Fruit fly (Drosophila melanogaster): ENCODE measurements at regions not wholly inside any gene's neighbourhood (a gene's known extent, or its start where the extent isn't known, plus 50 kb on each side); places are given as distances from the start of the nearest gene placed in this dataset.

DNA sequence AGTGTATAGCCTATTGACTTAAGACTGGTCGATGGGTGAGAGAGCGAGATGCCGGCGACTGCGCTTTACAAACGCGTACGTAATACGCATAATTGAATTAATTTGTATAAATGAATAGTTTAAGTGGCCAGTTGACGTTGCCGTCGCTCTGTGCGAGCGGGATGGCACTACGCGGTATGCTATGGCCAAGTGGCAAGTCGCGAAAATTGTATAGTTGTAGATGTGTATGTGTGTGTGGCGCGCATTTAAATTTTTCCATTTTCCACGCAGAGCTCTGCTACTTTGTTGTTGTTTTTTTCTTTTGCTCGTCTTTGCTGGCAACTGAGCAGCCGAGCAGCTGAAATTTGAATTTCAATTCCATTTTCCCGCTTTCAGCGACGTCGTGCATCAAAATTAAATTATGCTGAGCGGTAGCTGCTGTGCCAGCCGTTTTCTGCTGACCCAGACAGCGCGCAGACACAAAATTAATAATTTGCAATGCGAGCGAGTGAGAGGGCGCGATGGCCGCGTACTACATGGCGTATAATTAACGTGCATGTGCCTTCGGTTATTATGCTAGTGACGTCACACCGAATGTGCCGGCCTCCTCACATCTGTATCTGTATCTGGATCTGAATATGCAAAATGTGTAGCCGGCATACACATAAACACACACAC is 60.8 kb downstream of the Prat2 start:
- TF ChIP-seq Hr96 (GFP tag; optimal IDR thresholded peaks at IDR 0.05) = no peak
- TF ChIP-seq Mnt (GFP tag; optimal IDR thresholded peaks at IDR 0.05) = no peak
